Fruit fly (Drosophila melanogaster): Measurements from ENCODE around the gene CG17681.
A peak's percentile ranks its signal among the peaks of the same experiment; 100 is the strongest.

Gene CG17681

dm6 chr2L:18152172-18152639, 717 bp upstream of the CG17681 start, which contains the start of gene Socs36E (continued):
- TF ChIP-seq chm (GFP tag; IDR thresholded peaks at IDR 0.05) (peak; percentile 90), ranshi (GFP tag; IDR thresholded peaks at IDR 0.05) (no peak), CG2875 (GFP tag; optimal IDR thresholded peaks at IDR 0.05) (no peak), Blimp-1 (GFP tag; optimal IDR thresholded peaks at IDR 0.05) (no peak), CG2129 (GFP tag; IDR thresholded peaks at IDR 0.05; ENCODE audit: partially characterized antibody) (no peak), Bgb (GFP tag; IDR thresholded peaks at IDR 0.05; ENCODE audit: partially characterized antibody) (peak; percentile 77), NK7.1 (GFP tag; optimal IDR thresholded peaks at IDR 0.05) (no peak), psq (GFP tag; optimal IDR thresholded peaks at IDR 0.05) (no peak), sc (optimal IDR thresholded peaks at IDR 0.05) (no peak), sc (GFP tag; optimal IDR thresholded peaks at IDR 0.05) (no peak), Hey (tag; optimal IDR thresholded peaks at IDR 0.05) (no peak), CG8388 (GFP tag; optimal IDR thresholded peaks at IDR 0.05) (peak; percentile 23), so (GFP tag; IDR thresholded peaks at IDR 0.05) (peak; percentile 65; the same call in 2 of the 3 replicates), Fer1 (GFP tag; optimal IDR thresholded peaks at IDR 0.05) (peak; percentile 32), Hr3 (GFP tag; optimal IDR thresholded peaks at IDR 0.05) (peak; percentile 97), sqz (GFP tag; optimal IDR thresholded peaks at IDR 0.05) (no peak), Hand (GFP tag; optimal IDR thresholded peaks at IDR 0.05) (no peak), CrebB (tag; optimal IDR thresholded peaks at IDR 0.05) (peak; percentile 49), CG11456 (GFP tag; IDR thresholded peaks at IDR 0.05) (peak; percentile 72; the same call in 2 of the 3 replicates), Scr (GFP tag; IDR thresholded peaks at IDR 0.05; ENCODE audit: partially characterized antibody) (peak; percentile 58), pnt (GFP tag; optimal IDR thresholded peaks at IDR 0.05) (peak; percentile 4), Awh (GFP tag; IDR thresholded peaks at IDR 0.05) (no peak), CG15269 (tag; optimal IDR thresholded peaks at IDR 0.05) (peak; percentile 28), HLH3B (GFP tag; IDR thresholded peaks at IDR 0.05) (peak; percentile 8; the same call in 1 of the 2 replicates), CG12236 (GFP tag; optimal IDR thresholded peaks at IDR 0.05) (no peak), ERR (GFP tag; optimal IDR thresholded peaks at IDR 0.05) (peak; percentile 60), CG12071 (GFP tag; optimal IDR thresholded peaks at IDR 0.05) (no peak), CG17912 (GFP tag; optimal IDR thresholded peaks at IDR 0.05) (no peak), sens (GFP tag) (peak; percentile 59), kay (GFP tag; optimal IDR thresholded peaks at IDR 0.05) (no peak), en (GFP tag; optimal IDR thresholded peaks at IDR 0.05) (no peak), CG15479 (GFP tag; optimal IDR thresholded peaks at IDR 0.05) (peak; percentile 91), al (GFP tag; IDR thresholded peaks at IDR 0.05) (0 out of 2 replicates have a peak, but pooled peaks have one; percentile 37), CG7745 (tag; optimal IDR thresholded peaks at IDR 0.05) (peak; percentile 31), CG16863 (GFP tag; optimal IDR thresholded peaks at IDR 0.05) (no peak), otp (GFP tag; IDR thresholded peaks at IDR 0.05) (0 out of 3 replicates have a peak, but pooled peaks have one; percentile 49), sima (GFP tag; optimal IDR thresholded peaks at IDR 0.05) (no peak), pros (GFP tag; optimal IDR thresholded peaks at IDR 0.05) (no peak), CG15073 (GFP tag; optimal IDR thresholded peaks at IDR 0.05) (no peak), Rfx (GFP tag; IDR thresholded peaks at IDR 0.05) (peak; percentile 59), Pdp1 (GFP tag; optimal IDR thresholded peaks at IDR 0.05) (peak in 1 of 2 experiments; percentile 72), CG34376 (GFP tag; optimal IDR thresholded peaks at IDR 0.05) (peak; percentile 42), CG31365 (tag; optimal IDR thresholded peaks at IDR 0.05) (peak; percentile 44), trem (tag; optimal IDR thresholded peaks at IDR 0.05) (peak; percentile 91), Nf-YB (GFP tag; optimal IDR thresholded peaks at IDR 0.05) (peak; percentile 43), maf-S (GFP tag; optimal IDR thresholded peaks at IDR 0.05) (no peak), zen2 (GFP tag; IDR thresholded peaks at IDR 0.05; ENCODE audit: partially characterized antibody) (no peak; the same call in 2 of the 3 replicates), Ada2b (GFP tag; IDR thresholded peaks at IDR 0.05) (no peak), crc (GFP tag; optimal IDR thresholded peaks at IDR 0.05) (no peak), CG4404 (GFP tag; IDR thresholded peaks at IDR 0.05) (no peak), oc (tag; optimal IDR thresholded peaks at IDR 0.05) (peak; percentile 24)

Data from whole organism, embryonic.